Worm (Caenorhabditis elegans) whole organism, L3 larva: Measurements from ENCODE around the gene dars-1.
A peak's percentile ranks its signal among the peaks of the same experiment; 100 is the strongest.

ENCODE experiments used
- R02D3.7 ChIP-seq: fragments of 150-350 bp; optimal IDR thresholded peaks from 2 replicates; lab custom pipeline; 2014; ENCODE audit warnings: missing biosample characterization, missing genetic modification characterization
- ZK546.5 ChIP-seq: sonication (generic microtip); optimal IDR thresholded peaks from 2 replicates; lab custom pipeline; 2017; ENCODE audit warnings: missing biosample characterization, missing genetic modification characterization
- aly-2 ChIP-seq: fragments of 150-350 bp; optimal IDR thresholded peaks from 2 replicates; lab custom pipeline; 2014; ENCODE audit warnings: missing biosample characterization, missing genetic modification characterization
- ceh-16 ChIP-seq: sonication (generic microtip); optimal IDR thresholded peaks from 2 replicates; lab custom pipeline; 2017; ENCODE audit warnings: missing biosample characterization, missing genetic modification characterization
- ceh-28 ChIP-seq: fragments of 150-350 bp; optimal IDR thresholded peaks from 2 replicates; lab custom pipeline; 2014; ENCODE audit warnings: missing biosample characterization, missing genetic modification reagents, missing genetic modification characterization
- ceh-82 ChIP-seq: fragments of 150-350 bp; optimal IDR thresholded peaks from 2 replicates; lab custom pipeline; 2014; ENCODE audit warnings: missing biosample characterization, missing genetic modification characterization
- daf-12 ChIP-seq: fragments of 150-350 bp; optimal IDR thresholded peaks from 2 replicates; lab custom pipeline; 2014; ENCODE audit warnings: missing biosample characterization, missing genetic modification reagents, missing genetic modification characterization
- egl-27 ChIP-seq: sonication (generic microtip); optimal IDR thresholded peaks from 4 replicates; lab custom pipeline; 2017; ENCODE audit warnings: missing biosample characterization, missing genetic modification reagents, missing genetic modification characterization
- elt-1 ChIP-seq: fragments of 150-350 bp; optimal IDR thresholded peaks from 2 replicates; lab custom pipeline; 2014; ENCODE audit warnings: missing biosample characterization, missing genetic modification characterization
- elt-3 ChIP-seq, 3 experiments: fragments of 150-350 bp in 1 of 3; sonication (generic microtip) in 2 of 3; optimal IDR thresholded peaks; 2 replicates in 2 of 3; 4 replicates in 1 of 3; lab custom pipeline; 2014 to 2017; ENCODE audit warnings: missing biosample characterization in 3 of 3, missing genetic modification characterization in 3 of 3
- eor-1 ChIP-seq, 2 experiments: fragments of 150-350 bp; optimal IDR thresholded peaks; 2 replicates each; lab custom pipeline; 2014 to 2018; ENCODE audit warnings: missing biosample characterization in 2 of 2, missing genetic modification characterization in 2 of 2
- fkh-10 ChIP-seq: sonication (generic microtip); optimal IDR thresholded peaks from 2 replicates; lab custom pipeline; 2017; ENCODE audit warnings: missing biosample characterization, missing genetic modification reagents, missing genetic modification characterization
- fkh-2 ChIP-seq: fragments of 150-350 bp; optimal IDR thresholded peaks from 2 replicates; lab custom pipeline; 2014; ENCODE audit warnings: missing biosample characterization, missing genetic modification reagents, missing genetic modification characterization
- fos-1 ChIP-seq: fragments of 150-350 bp; optimal IDR thresholded peaks from 2 replicates; lab custom pipeline; 2014; ENCODE audit warnings: missing biosample characterization, missing genetic modification characterization
- lin-15B ChIP-seq: fragments of 150-350 bp; optimal IDR thresholded peaks from 2 replicates; lab custom pipeline; 2014; ENCODE audit warnings: missing biosample characterization, missing genetic modification characterization
- lin-39 ChIP-seq: fragments of 150-350 bp; optimal IDR thresholded peaks from 2 replicates; lab custom pipeline; 2018; ENCODE audit warnings: missing biosample characterization, missing genetic modification reagents, missing genetic modification characterization
- lsy-12 ChIP-seq: sonication (generic microtip); optimal IDR thresholded peaks from 2 replicates; lab custom pipeline; 2016; ENCODE audit warnings: mild to moderate bottlenecking, missing genetic modification characterization, missing compliant biosample characterization
- mdl-1 ChIP-seq: fragments of 150-350 bp; optimal IDR thresholded peaks from 2 replicates; lab custom pipeline; 2014; ENCODE audit warnings: missing biosample characterization, missing genetic modification characterization
- mml-1 ChIP-seq: fragments of 150-350 bp; sonication (generic microtip); optimal IDR thresholded peaks from 3 replicates; lab custom pipeline; 2014; ENCODE audit warnings: missing biosample characterization, missing genetic modification characterization
- nfya-1 ChIP-seq: sonication (generic microtip); optimal IDR thresholded peaks from 2 replicates; lab custom pipeline; 2017; ENCODE audit warnings: missing genetic modification characterization, mild to moderate bottlenecking, missing compliant biosample characterization, antibody characterized with exemption, moderate library complexity; ENCODE audit not compliant: insufficient read depth
- nhr-11 ChIP-seq: fragments of 150-350 bp; optimal IDR thresholded peaks from 2 replicates; lab custom pipeline; 2014; ENCODE audit warnings: missing biosample characterization, missing genetic modification characterization
- nhr-23 ChIP-seq: fragments of 150-350 bp; optimal IDR thresholded peaks from 2 replicates; lab custom pipeline; 2014; ENCODE audit warnings: missing biosample characterization, missing genetic modification reagents, missing genetic modification characterization
- nhr-237 ChIP-seq: fragments of 150-350 bp; optimal IDR thresholded peaks from 2 replicates; lab custom pipeline; 2014; ENCODE audit warnings: missing biosample characterization, missing genetic modification characterization
- nhr-25 ChIP-seq: sonication (generic microtip); optimal IDR thresholded peaks from 2 replicates; lab custom pipeline; 2017; ENCODE audit warnings: missing biosample characterization, missing genetic modification characterization
- nhr-28 ChIP-seq: fragments of 150-350 bp; optimal IDR thresholded peaks from 2 replicates; lab custom pipeline; 2014; ENCODE audit warnings: missing biosample characterization, missing genetic modification characterization
- nhr-43 ChIP-seq: sonication (generic microtip); optimal IDR thresholded peaks from 2 replicates; lab custom pipeline; 2016; ENCODE audit warnings: mild to moderate bottlenecking, missing genetic modification characterization, missing compliant biosample characterization; ENCODE audit not compliant: poor library complexity, severe bottlenecking
- nhr-67 ChIP-seq: fragments of 150-350 bp; optimal IDR thresholded peaks from 2 replicates; lab custom pipeline; 2014; ENCODE audit warnings: missing biosample characterization, missing genetic modification characterization
- nhr-76 ChIP-seq: fragments of 150-350 bp; sonication (generic microtip); optimal IDR thresholded peaks from 5 replicates; lab custom pipeline; 2014; ENCODE audit warnings: missing biosample characterization, missing genetic modification characterization
- pha-4 ChIP-seq: fragments of 150-350 bp; optimal IDR thresholded peaks from 2 replicates; lab custom pipeline; 2014; ENCODE audit warnings: missing biosample characterization, missing genetic modification reagents, missing genetic modification characterization
- pqm-1 ChIP-seq: fragments of 150-350 bp; optimal IDR thresholded peaks from 2 replicates; lab custom pipeline; 2017; ENCODE audit warnings: missing biosample characterization, missing genetic modification characterization, inconsistent platforms
- skn-1 ChIP-seq: fragments of 150-350 bp; optimal IDR thresholded peaks from 2 replicates; lab custom pipeline; 2014; ENCODE audit warnings: missing biosample characterization, missing genetic modification characterization
- tbx-2 ChIP-seq: sonication (generic microtip); optimal IDR thresholded peaks from 2 replicates; lab custom pipeline; 2016; ENCODE audit warnings: mild to moderate bottlenecking, missing genetic modification characterization, missing compliant biosample characterization
- unc-39 ChIP-seq: sonication (generic microtip); optimal IDR thresholded peaks from 4 replicates; lab custom pipeline; 2017; ENCODE audit warnings: missing biosample characterization, missing genetic modification characterization
- ztf-11 ChIP-seq: fragments of 150-350 bp; optimal IDR thresholded peaks from 2 replicates; lab custom pipeline; 2014; ENCODE audit warnings: missing biosample characterization, missing genetic modification characterization
- ztf-4 ChIP-seq: fragments of 150-350 bp; optimal IDR thresholded peaks from 2 replicates; lab custom pipeline; 2014; ENCODE audit warnings: missing biosample characterization, missing genetic modification characterization

dars-1 gene

DNA sequence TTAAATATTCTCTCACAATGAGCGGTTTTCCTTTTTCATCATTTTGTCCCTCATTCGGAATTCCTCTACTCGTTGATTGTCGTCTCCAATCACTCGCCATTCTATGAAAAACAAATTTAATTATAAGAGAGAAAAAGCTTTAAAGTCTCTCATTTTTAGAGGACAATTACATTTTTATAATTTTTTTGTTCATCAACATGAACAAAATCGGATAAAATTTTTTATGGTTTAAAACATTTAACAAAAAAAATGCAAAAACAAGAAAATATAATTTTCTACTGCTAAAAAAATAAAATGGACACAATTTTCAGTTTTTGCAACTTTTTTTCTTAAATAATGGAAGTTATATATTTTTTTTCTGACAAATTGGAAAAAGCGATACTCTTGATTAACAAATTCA lies 25.1 kb upstream of the dars-1 start, which contains the start of gene F55H2.7:
TSS of gene F55H2.7 (minus strand) at position 101 of the 400 bp plus-strand sequence.
- TF ChIP-seq nhr-23 (no peak), ztf-4 (tag; lab: Kevin White, UChicago) (no peak), nhr-28 (tag; lab: Kevin White, UChicago) (no peak), mdl-1 (no peak), lin-39 (tag; lab: Kevin White, UChicago) (no peak), fkh-2 (tag; lab: Kevin White, UChicago) (no peak), nhr-76 (tag; lab: Kevin White, UChicago) (no peak), elt-1 (no peak), fkh-10 (GFP tag; lab: Kevin White, UChicago) (no peak), ZK546.5 (tag; lab: Kevin White, UChicago) (no peak), nhr-237 (no peak), lin-15B (tag; lab: Kevin White, UChicago) (no peak), tbx-2 (no peak), ceh-82 (tag; lab: Kevin White, UChicago) (no peak), eor-1 (tag; optimal IDR thresholded peaks at IDR 0.05; lab: Kevin White, UChicago) (no peak), unc-39 (no peak), nfya-1 (tag; lab: Kevin White, UChicago) (no peak), pha-4 (tag; lab: Kevin White, UChicago) (no peak)

DNA sequence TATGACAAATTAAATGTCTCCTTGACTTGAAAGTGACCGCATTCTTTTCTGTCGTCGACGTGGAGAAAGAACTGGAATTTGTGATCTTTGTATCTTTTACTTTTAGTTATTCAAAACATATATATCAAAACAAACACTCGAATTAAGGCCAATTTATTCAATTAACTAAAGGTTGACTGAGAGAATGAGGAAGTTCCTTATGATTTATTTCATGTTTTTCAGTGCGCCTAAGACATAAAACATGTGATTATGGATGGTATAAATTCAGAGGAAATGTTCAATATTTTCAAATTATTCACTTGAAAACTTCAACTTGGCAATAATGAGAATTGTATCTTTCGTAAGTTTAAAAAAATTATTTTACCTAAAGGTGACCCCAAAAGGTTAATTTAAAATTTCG lies 22.6 kb upstream of the dars-1 start, which contains the start of gene F55H2.8:
TSS of gene F55H2.8 (plus strand) at position 301 of the 400 bp plus-strand sequence.
- TF ChIP-seq nhr-23 (peak; percentile 17), daf-12 (tag; lab: Kevin White, UChicago) (no peak), elt-3 (tag; optimal IDR thresholded peaks at IDR 0.05; lab: Kevin White, UChicago) (no peak)

DNA sequence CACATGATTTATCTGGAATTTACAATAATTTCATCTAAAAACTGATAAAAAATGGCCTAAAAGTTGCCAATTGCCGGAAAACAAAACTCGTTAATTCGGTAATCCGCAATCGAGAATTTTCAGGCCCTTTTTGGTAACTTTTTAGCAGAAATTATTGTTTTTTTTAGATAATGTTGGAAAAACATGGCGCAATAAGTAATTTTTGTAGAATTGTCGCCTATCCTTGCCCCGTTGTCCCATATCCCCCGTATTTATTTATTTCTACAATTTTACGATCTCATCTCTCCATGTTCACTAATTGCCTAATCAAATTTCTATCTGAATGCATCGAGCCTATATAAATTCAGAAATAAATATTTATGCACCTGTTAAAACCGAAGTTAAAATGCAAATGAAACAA lies 22.0 kb upstream of the dars-1 start:
- TF ChIP-seq fkh-10 (GFP tag; lab: Kevin White, UChicago) (no peak), nhr-43 (tag; lab: Kevin White, UChicago) (no peak), lin-15B (tag; lab: Kevin White, UChicago) (no peak), mml-1 (no peak), ztf-11 (no peak), nhr-67 (tag; lab: Kevin White, UChicago) (no peak), nhr-11 (tag; lab: Kevin White, UChicago) (no peak), egl-27 (tag; lab: Kevin White, UChicago) (no peak), ceh-16 (tag; lab: Kevin White, UChicago) (no peak), pqm-1 (tag; lab: Kevin White, UChicago) (no peak), fos-1 (tag; lab: Kevin White, UChicago) (no peak), lsy-12 (tag; lab: Kevin White, UChicago) (no peak), elt-3 (tag; optimal IDR thresholded peaks at IDR 0.05; lab: Kevin White, UChicago) (no peak), eor-1 (tag; optimal IDR thresholded peaks at IDR 0.05; lab: Kevin White, UChicago) (no peak), nhr-237 (no peak), ceh-28 (tag; lab: Kevin White, UChicago) (no peak), R02D3.7 (tag; lab: Kevin White, UChicago) (no peak), elt-1 (no peak), aly-2 (no peak), fkh-2 (tag; lab: Kevin White, UChicago) (no peak)

DNA sequence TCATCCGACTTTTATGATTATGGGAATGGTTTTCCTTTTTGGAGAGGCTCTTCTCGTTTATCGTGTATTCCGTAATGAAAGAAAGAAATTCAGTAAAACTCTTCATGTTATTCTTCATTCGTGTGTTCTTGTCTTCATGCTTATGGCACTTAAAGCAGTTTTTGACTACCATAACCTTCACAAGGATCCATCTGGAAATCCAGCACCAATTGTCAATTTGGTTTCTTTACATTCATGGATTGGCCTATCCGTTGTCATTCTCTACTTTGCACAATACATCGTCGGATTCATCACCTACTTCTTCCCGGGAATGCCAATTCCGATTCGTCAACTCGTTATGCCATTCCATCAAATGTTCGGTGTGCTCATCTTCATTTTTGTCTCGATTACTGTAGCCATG lies 20.6 kb upstream of the dars-1 start:
- no peak for TF ChIP-seq skn-1 (tag; lab: Kevin White, UChicago)
- no peak for TF ChIP-seq daf-12 (tag; lab: Kevin White, UChicago)
- no peak for TF ChIP-seq fos-1 (tag; lab: Kevin White, UChicago)
- no peak for TF ChIP-seq nhr-25 (tag; lab: Kevin White, UChicago)
- no peak for TF ChIP-seq aly-2
- TF ChIP-seq elt-1: no peak
- no peak for TF ChIP-seq R02D3.7 (tag; lab: Kevin White, UChicago)
- no peak for TF ChIP-seq nhr-11 (tag; lab: Kevin White, UChicago)
- no peak for TF ChIP-seq egl-27 (tag; lab: Kevin White, UChicago)
- TF ChIP-seq nhr-28 (tag; lab: Kevin White, UChicago): no peak
- TF ChIP-seq, all 47 proteins: peak for 0
